Fruit fly (Drosophila melanogaster): ENCODE results near the gene CG13698.

The CG13698 gene

dm6 chr3L:18096726-18097125, 9.2 kb downstream of the CG13698 start (continued):
- TF ChIP-seq pdm3 (GFP tag; optimal IDR thresholded peaks at IDR 0.05) = peak; percentile 13
- peak; percentile 70 for TF ChIP-seq CG8119 (GFP tag; IDR thresholded peaks at IDR 0.05)
- TF ChIP-seq eg (GFP tag; IDR thresholded peaks at IDR 0.05) = 0 out of 3 replicates have a peak, but pooled peaks have one; percentile 23
- TF ChIP-seq CG11294 (GFP tag; IDR thresholded peaks at IDR 0.05) = 0 out of 2 replicates have a peak, but pooled peaks have one; percentile 15
- TF ChIP-seq CG3032 (tag; optimal IDR thresholded peaks at IDR 0.05) = peak; percentile 3
- no peak for TF ChIP-seq Smox (GFP tag; optimal IDR thresholded peaks at IDR 0.05)
- TF ChIP-seq CG6854 (GFP tag; optimal IDR thresholded peaks at IDR 0.05) = no peak
- TF ChIP-seq CG7368 (GFP tag; optimal IDR thresholded peaks at IDR 0.05) = no peak
- no peak for TF ChIP-seq CG6792 (GFP tag; optimal IDR thresholded peaks at IDR 0.05)
- TF ChIP-seq achi (GFP tag; optimal IDR thresholded peaks at IDR 0.05) = peak; percentile 63
- TF ChIP-seq CG32006 (GFP tag; optimal IDR thresholded peaks at IDR 0.05) = peak; percentile 88

dm6 chr3L:18093875-18094274, 12.1 kb downstream of the CG13698 start:
- no peak for TF ChIP-seq dac (GFP tag; optimal IDR thresholded peaks at IDR 0.05)
- no peak for TF ChIP-seq vri (GFP tag; optimal IDR thresholded peaks at IDR 0.05)
- no peak for TF ChIP-seq CG9139 (GFP tag; optimal IDR thresholded peaks at IDR 0.05)
- TF ChIP-seq CG6792 (GFP tag; optimal IDR thresholded peaks at IDR 0.05) = no peak
- TF ChIP-seq net (GFP tag; optimal IDR thresholded peaks at IDR 0.05) = no peak
- TF ChIP-seq fd85E (GFP tag; optimal IDR thresholded peaks at IDR 0.05) = no peak
- no peak for TF ChIP-seq lz (GFP tag; optimal IDR thresholded peaks at IDR 0.05)
- TF ChIP-seq CG11762 (GFP tag; optimal IDR thresholded peaks at IDR 0.05; ENCODE audit: insufficient read depth) = no peak
- TF ChIP-seq Met (GFP tag; optimal IDR thresholded peaks at IDR 0.05) = no peak
- no peak for TF ChIP-seq Ets96B (tag; optimal IDR thresholded peaks at IDR 0.05)
- peak; percentile 66 for TF ChIP-seq Eip78C (GFP tag)
- TF ChIP-seq Hr39 (GFP tag; optimal IDR thresholded peaks at IDR 0.05) = no peak
- TF ChIP-seq CG32006 (GFP tag; optimal IDR thresholded peaks at IDR 0.05) = peak; percentile 67
- no peak for TF ChIP-seq CG11902 (GFP tag; optimal IDR thresholded peaks at IDR 0.05)
- no peak for TF ChIP-seq eg (GFP tag; IDR thresholded peaks at IDR 0.05)
- no peak for TF ChIP-seq cyc (GFP tag; optimal IDR thresholded peaks at IDR 0.05)
- TF ChIP-seq CG7368 (GFP tag; optimal IDR thresholded peaks at IDR 0.05) = no peak
- TF ChIP-seq svp (GFP tag) = no peak
- peak; percentile 17 for TF ChIP-seq CG6276 (GFP tag; optimal IDR thresholded peaks at IDR 0.05)
- TF ChIP-seq Hr38 (GFP tag; optimal IDR thresholded peaks at IDR 0.05) = no peak
- TF ChIP-seq fd59A (GFP tag; optimal IDR thresholded peaks at IDR 0.05) = no peak
- no peak for TF ChIP-seq spab (GFP tag; optimal IDR thresholded peaks at IDR 0.05)
- TF ChIP-seq CG6163 (GFP tag; IDR thresholded peaks at IDR 0.05) = no peak
- TF ChIP-seq Eip93F (GFP tag; optimal IDR thresholded peaks at IDR 0.05) = no peak
- TF ChIP-seq CG8119 (GFP tag; IDR thresholded peaks at IDR 0.05) = no peak
- TF ChIP-seq CG4318 (GFP tag; optimal IDR thresholded peaks at IDR 0.05) = no peak
- no peak for TF ChIP-seq pdm3 (GFP tag; optimal IDR thresholded peaks at IDR 0.05)
- TF ChIP-seq OdsH (GFP tag; optimal IDR thresholded peaks at IDR 0.05) = no peak
- TF ChIP-seq Hr4 (GFP tag; optimal IDR thresholded peaks at IDR 0.05) = peak; percentile 38
- TF ChIP-seq CG10669 (GFP tag; optimal IDR thresholded peaks at IDR 0.05) = no peak
- TF ChIP-seq CG1621 (tag; optimal IDR thresholded peaks at IDR 0.05) = no peak
- peak; percentile 33; the same call in 1 of the 2 replicates for TF ChIP-seq CG15336 (GFP tag; IDR thresholded peaks at IDR 0.05)

- TF ChIP-seq Hr38 (GFP tag; optimal IDR thresholded peaks at IDR 0.05) = no peak
- no peak for TF ChIP-seq CG3032 (tag; optimal IDR thresholded peaks at IDR 0.05)
- TF ChIP-seq CG16779 (tag; optimal IDR thresholded peaks at IDR 0.05) = no peak
- no peak for TF ChIP-seq CG11294 (GFP tag; IDR thresholded peaks at IDR 0.05)
- TF ChIP-seq cyc (GFP tag; optimal IDR thresholded peaks at IDR 0.05) = no peak
- no peak for TF ChIP-seq Lpt (GFP tag; optimal IDR thresholded peaks at IDR 0.05)
- TF ChIP-seq Sox102F (GFP tag; optimal IDR thresholded peaks at IDR 0.05) = no peak
- TF ChIP-seq CG4318 (GFP tag; optimal IDR thresholded peaks at IDR 0.05) = no peak
- no peak for TF ChIP-seq topi (GFP tag; optimal IDR thresholded peaks at IDR 0.05)
- TF ChIP-seq Sox14 (GFP tag; optimal IDR thresholded peaks at IDR 0.05) = peak; percentile 51
- TF ChIP-seq CG6854 (GFP tag; optimal IDR thresholded peaks at IDR 0.05) = no peak
- TF ChIP-seq Smox (GFP tag; optimal IDR thresholded peaks at IDR 0.05) = no peak
- TF ChIP-seq fkh (GFP tag; optimal IDR thresholded peaks at IDR 0.05) = peak; percentile 67
- TF ChIP-seq Eip78C (GFP tag) = peak; percentile 39
- no peak for TF ChIP-seq Gug (GFP tag; IDR thresholded peaks at IDR 0.05)
Observed at dm6 chr3L:18088027-18088426, 17.9 kb downstream of the CG13698 start.

Data from whole organism, prepupa.